Fruit fly (Drosophila melanogaster): ENCODE results near the gene CG7990.

DNA sequence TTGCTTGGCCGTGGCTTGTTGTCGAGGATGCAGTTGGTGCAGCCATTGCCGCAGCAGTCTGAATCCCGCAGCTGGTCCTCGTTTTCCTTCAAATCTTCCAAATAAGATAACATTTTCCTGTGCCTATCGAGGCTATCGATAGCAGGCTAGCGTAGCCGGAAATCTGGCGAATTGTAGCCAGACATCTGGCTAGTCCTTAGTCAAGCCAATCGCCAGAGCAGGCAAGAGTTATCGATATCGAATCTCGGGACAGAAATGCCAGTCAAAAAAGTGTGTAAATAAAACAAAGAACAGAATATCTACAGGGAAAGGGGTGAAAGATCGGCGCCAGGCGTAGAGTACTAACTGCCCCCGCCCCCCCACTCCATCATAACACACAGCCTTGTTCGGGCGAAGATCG, 8.4 kb downstream of the CG7990 start, which contains the start of the genes CG7914 and CG14194:
- no peak for TF ChIP-seq D19B (GFP tag; optimal IDR thresholded peaks at IDR 0.05)
- TF ChIP-seq psq (GFP tag; optimal IDR thresholded peaks at IDR 0.05) = no peak
- no peak for TF ChIP-seq CG11695 (GFP tag; IDR thresholded peaks at IDR 0.05)
- TF ChIP-seq wor (GFP tag; IDR thresholded peaks at IDR 0.05) = no peak
- no peak for TF ChIP-seq ash1 (GFP tag; optimal IDR thresholded peaks at IDR 0.05)
- TF ChIP-seq pho (GFP tag; optimal IDR thresholded peaks at IDR 0.05) = no peak
- TF ChIP-seq sisA (GFP tag; IDR thresholded peaks at IDR 0.05) = no peak

Data from whole organism, embryonic.